Comparison of ENCODE assay signal across 3 worm cellular contexts in genomic region chrIII:8865294-8865766, ce11.
TF ChIP-seq lines count a peak whose summit lies in the region.

No protein-coding gene starts in this region.

TF ChIP-seq in whole organism, L2 larva, 48 proteins besides CTCF, POLR2A, EP300 and RAD21 (continued from another document):
- TF ChIP-seq fos-1 (tag; optimal IDR thresholded peaks at IDR 0.05; lab: Kevin White, UChicago) (peak; percentile 84), nhr-129 (tag; optimal IDR thresholded peaks at IDR 0.05; lab: Kevin White, UChicago) (peak; percentile 57)

TF ChIP-seq in whole organism, L4 larva, 104 proteins besides CTCF, POLR2A, EP300 and RAD21 (continued from another document and continues in another):
- TF ChIP-seq madf-9 (GFP tag; conservative IDR thresholded peaks at IDR 0.05; lab: Robert Waterston, UW) (peak; percentile 79), zfp-3 (GFP tag; conservative IDR thresholded peaks at IDR 0.05; lab: Robert Waterston, UW) (peak; percentile 91), lim-7 (GFP tag; IDR thresholded peaks at IDR 0.05; lab: Robert Waterston, UW) (no peak), R02D3.7 (tag; optimal IDR thresholded peaks at IDR 0.05; lab: Kevin White, UChicago) (no peak), F10B5.3 (tag; optimal IDR thresholded peaks at IDR 0.05; lab: Kevin White, UChicago) (no peak), ZK546.5 (tag; optimal IDR thresholded peaks at IDR 0.05; lab: Kevin White, UChicago) (no peak), nhr-76 (tag; optimal IDR thresholded peaks at IDR 0.05; lab: Kevin White, UChicago) (no peak), cey-2 (tag; optimal IDR thresholded peaks at IDR 0.05; lab: Kevin White, UChicago; ENCODE audit: borderline replicate concordance, insufficient read depth) (no peak), ces-1 (GFP tag; optimal IDR thresholded peaks at IDR 0.05; lab: Kevin White, UChicago) (no peak), sdz-12 (GFP tag; optimal IDR thresholded peaks at IDR 0.05; lab: Kevin White, UChicago) (no peak), dpl-1 (GFP tag; optimal IDR thresholded peaks at IDR 0.05; lab: Kevin White, UChicago) (peak; percentile 34), nhr-102 (tag; optimal IDR thresholded peaks at IDR 0.05; lab: Kevin White, UChicago) (peak; percentile 63), egl-43 (GFP tag; IDR thresholded peaks at IDR 0.05; lab: Robert Waterston, UW) (peak; percentile 90), nhr-25 (tag; optimal IDR thresholded peaks at IDR 0.05; lab: Kevin White, UChicago; ENCODE audit: borderline replicate concordance, insufficient read depth) (peak; percentile 0), ceh-44 (GFP tag; IDR thresholded peaks at IDR 0.05; lab: Robert Waterston, UW) (no peak), nhr-41 (GFP tag; IDR thresholded peaks at IDR 0.05; lab: Robert Waterston, UW) (peak; percentile 51; the same call in 1 of the 2 replicates), mdl-1 (tag; optimal IDR thresholded peaks at IDR 0.05; lab: Kevin White, UChicago) (peak; percentile 39 to 51), zip-2 (tag; optimal IDR thresholded peaks at IDR 0.05; lab: Kevin White, UChicago) (no peak), T20F7.1 (GFP tag; optimal IDR thresholded peaks at IDR 0.05; lab: Kevin White, UChicago) (peak; percentile 51), lin-15B (tag; optimal IDR thresholded peaks at IDR 0.05; lab: Kevin White, UChicago) (no peak), vab-7 (GFP tag; IDR thresholded peaks at IDR 0.05; lab: Robert Waterston, UW) (peak; percentile 64), snpc-1.2 (GFP tag; IDR thresholded peaks at IDR 0.05; lab: Robert Waterston, UW) (peak; percentile 65), daf-8 (GFP tag; IDR thresholded peaks at IDR 0.05; lab: Robert Waterston, UW) (no peak), ZK337.2 (GFP tag; IDR thresholded peaks at IDR 0.05; lab: Robert Waterston, UW) (no peak), lin-29 (GFP tag; IDR thresholded peaks at IDR 0.05; lab: Robert Waterston, UW) (0 out of 2 replicates have a peak, but pooled peaks have one; percentile 51), gei-8 (GFP tag; optimal IDR thresholded peaks at IDR 0.05; lab: Kevin White, UChicago) (peak; percentile 82), nhr-48 (tag; optimal IDR thresholded peaks at IDR 0.05; lab: Kevin White, UChicago) (peak; percentile 80), pha-4 (GFP tag; IDR thresholded peaks at IDR 0.05; lab: Robert Waterston, UW) (peak; percentile 90), pha-4 (tag; optimal IDR thresholded peaks at IDR 0.05; lab: Kevin White, UChicago) (no peak), aha-1 (tag; lab: Kevin White, UChicago) (peak; percentile 98), lir-3 (tag; optimal IDR thresholded peaks at IDR 0.05; lab: Kevin White, UChicago) (peak; percentile 26), daf-19 (GFP tag; conservative IDR thresholded peaks at IDR 0.05; lab: Robert Waterston, UW) (no peak), attf-4 (tag; optimal IDR thresholded peaks at IDR 0.05; lab: Kevin White, UChicago) (no peak), zag-1 (tag; optimal IDR thresholded peaks at IDR 0.05; lab: Kevin White, UChicago) (no peak), ctbp-1 (GFP tag; IDR thresholded peaks at IDR 0.05; lab: Robert Waterston, UW) (peak; percentile 22; the same call in 1 of the 2 replicates), hif-1 (tag; optimal IDR thresholded peaks at IDR 0.05; lab: Kevin White, UChicago) (peak; percentile 3 to 64), nhr-11 (tag; optimal IDR thresholded peaks at IDR 0.05; lab: Kevin White, UChicago) (peak; percentile 86), egl-27 (tag; optimal IDR thresholded peaks at IDR 0.05; lab: Kevin White, UChicago) (no peak), Y75B8A.6 (GFP tag; IDR thresholded peaks at IDR 0.05; lab: Robert Waterston, UW) (no peak), dmd-6 (GFP tag; IDR thresholded peaks at IDR 0.05; lab: Robert Waterston, UW) (peak; percentile 94), mxl-3 (GFP tag; optimal IDR thresholded peaks at IDR 0.05; lab: Kevin White, UChicago) (peak; percentile 89), lin-39 (tag; optimal IDR thresholded peaks at IDR 0.05; lab: Kevin White, UChicago) (no peak), ceh-62 (tag; optimal IDR thresholded peaks at IDR 0.05; lab: Kevin White, UChicago) (no peak), lin-1 (GFP tag; IDR thresholded peaks at IDR 0.05; lab: Robert Waterston, UW) (peak; percentile 95), nhr-237 (tag; optimal IDR thresholded peaks at IDR 0.05; lab: Kevin White, UChicago) (no peak), duxl-1 (tag; optimal IDR thresholded peaks at IDR 0.05; lab: Kevin White, UChicago; ENCODE audit: poor library complexity) (no peak), skn-1 (tag; optimal IDR thresholded peaks at IDR 0.05; lab: Kevin White, UChicago) (no peak), rbr-2 (tag; optimal IDR thresholded peaks at IDR 0.05; lab: Kevin White, UChicago) (peak; percentile 49), jun-1 (tag; optimal IDR thresholded peaks at IDR 0.05; lab: Kevin White, UChicago) (peak; percentile 9), lsy-2 (tag; optimal IDR thresholded peaks at IDR 0.05; lab: Kevin White, UChicago) (peak; percentile 27 to 64), spr-1 (tag; optimal IDR thresholded peaks at IDR 0.05; lab: Kevin White, UChicago) (peak; percentile 43), ama-1 (optimal IDR thresholded peaks at IDR 0.05; lab: Kevin White, UChicago) (peak; percentile 95), Y105C5A.15 (GFP tag; IDR thresholded peaks at IDR 0.05; lab: Robert Waterston, UW) (0 out of 2 replicates have a peak, but pooled peaks have one; percentile 17), hmg-1.1 (GFP tag; IDR thresholded peaks at IDR 0.05; lab: Robert Waterston, UW) (peak; percentile 82), zfp-2 (tag; optimal IDR thresholded peaks at IDR 0.05; lab: Kevin White, UChicago) (no peak), mes-2 (tag; optimal IDR thresholded peaks at IDR 0.05; lab: Kevin White, UChicago; ENCODE audit: poor library complexity, severe bottlenecking) (peak; percentile 48), D1046.2 (GFP tag; IDR thresholded peaks at IDR 0.05; lab: Robert Waterston, UW) (peak; percentile 78; the same call in 1 of the 2 replicates), set-16 (GFP tag; IDR thresholded peaks at IDR 0.05; lab: Robert Waterston, UW) (peak; percentile 95), F37D6.2 (tag; optimal IDR thresholded peaks at IDR 0.05; lab: Kevin White, UChicago) (no peak), T26A8.4 (GFP tag; IDR thresholded peaks at IDR 0.05; lab: Robert Waterston, UW) (peak; percentile 90), nhr-77 (tag; optimal IDR thresholded peaks at IDR 0.05; lab: Kevin White, UChicago) (peak; percentile 67), unc-62 (GFP tag; optimal IDR thresholded peaks at IDR 0.05 in 1 of 2; lab: Kevin White, UChicago) (peak in 1 of 2 experiments; percentile 97), unc-62 (tag; optimal IDR thresholded peaks at IDR 0.05; lab: Kevin White, UChicago) (no peak), hlh-11 (tag; optimal IDR thresholded peaks at IDR 0.05; lab: Kevin White, UChicago) (peak; percentile 96), Y5F2A.4 (GFP tag; optimal IDR thresholded peaks at IDR 0.05; lab: Kevin White, UChicago) (no peak)

TF ChIP-seq in whole organism, late embryonic, 69 proteins besides CTCF, POLR2A, EP300 and RAD21 (continued from another document):
- TF ChIP-seq npax-4 (tag; optimal IDR thresholded peaks at IDR 0.05; lab: Kevin White, UChicago) (no peak), ceh-31 (tag; optimal IDR thresholded peaks at IDR 0.05; lab: Kevin White, UChicago) (peak; percentile 68), sdc-2 (tag; optimal IDR thresholded peaks at IDR 0.05; lab: Kevin White, UChicago) (peak; percentile 66), F13H6.1 (tag; optimal IDR thresholded peaks at IDR 0.05; lab: Kevin White, UChicago) (peak; percentile 41), ceh-14 (tag; optimal IDR thresholded peaks at IDR 0.05; lab: Kevin White, UChicago) (peak; percentile 64), ref-2 (tag; optimal IDR thresholded peaks at IDR 0.05; lab: Kevin White, UChicago) (peak; percentile 73), tbx-2 (tag; optimal IDR thresholded peaks at IDR 0.05; lab: Kevin White, UChicago) (peak; percentile 73), C08G9.2 (tag; optimal IDR thresholded peaks at IDR 0.05; lab: Kevin White, UChicago) (peak; percentile 36)
